Worm (Caenorhabditis elegans) whole organism, L2 larva: ENCODE measurements around the gene B0302.5.

Source experiments
- C34F6.9 ChIP-seq: fragments of 150-350 bp; optimal IDR thresholded peaks from 2 replicates; lab custom pipeline; 2014; ENCODE audit warnings: missing biosample characterization, missing genetic modification characterization
- ZK546.5 ChIP-seq: sonication (generic microtip); optimal IDR thresholded peaks from 2 replicates; lab custom pipeline; 2017; ENCODE audit warnings: missing biosample characterization, missing genetic modification characterization
- alr-1 ChIP-seq: fragments of 150-350 bp; optimal IDR thresholded peaks from 2 replicates; lab custom pipeline; 2014; ENCODE audit warnings: missing biosample characterization, missing genetic modification characterization
- aly-2 ChIP-seq: fragments of 150-350 bp; optimal IDR thresholded peaks from 2 replicates; lab custom pipeline; 2014; ENCODE audit warnings: missing biosample characterization, missing genetic modification characterization
- ama-1 ChIP-seq: fragments of 150-350 bp; optimal IDR thresholded peaks from 2 replicates; lab custom pipeline; 2018; ENCODE audit warnings: inconsistent platforms
- blmp-1 ChIP-seq: sonication (generic microtip); optimal IDR thresholded peaks from 2 replicates; lab custom pipeline; 2017; ENCODE audit warnings: missing genetic modification characterization, mild to moderate bottlenecking, missing compliant biosample characterization, antibody characterized with exemption, moderate library complexity; ENCODE audit not compliant: insufficient read depth
- ceh-82 ChIP-seq: fragments of 150-350 bp; optimal IDR thresholded peaks from 2 replicates; lab custom pipeline; 2014; ENCODE audit warnings: missing biosample characterization, missing genetic modification characterization
- crh-2 ChIP-seq: sonication (generic microtip); optimal IDR thresholded peaks from 2 replicates; lab custom pipeline; 2017; ENCODE audit warnings: missing biosample characterization, missing genetic modification characterization
- dmd-4 ChIP-seq: sonication (generic microtip); optimal IDR thresholded peaks from 2 replicates; lab custom pipeline; 2017; ENCODE audit warnings: missing biosample characterization, missing genetic modification characterization
- egl-27 ChIP-seq: sonication (generic microtip); optimal IDR thresholded peaks from 3 replicates; lab custom pipeline; 2017; ENCODE audit warnings: missing biosample characterization, missing genetic modification reagents, missing genetic modification characterization
- elt-1 ChIP-seq: fragments of 150-350 bp; optimal IDR thresholded peaks from 2 replicates; lab custom pipeline; 2014; ENCODE audit warnings: missing biosample characterization, missing genetic modification characterization
- fos-1 ChIP-seq: fragments of 150-350 bp; optimal IDR thresholded peaks from 2 replicates; lab custom pipeline; 2014; ENCODE audit warnings: missing biosample characterization, missing genetic modification characterization
- gmeb-1 ChIP-seq: fragments of 150-350 bp; optimal IDR thresholded peaks from 2 replicates; lab custom pipeline; 2014; ENCODE audit warnings: missing biosample characterization, missing genetic modification characterization
- lin-13 ChIP-seq: fragments of 150-350 bp; optimal IDR thresholded peaks from 2 replicates; lab custom pipeline; 2014; ENCODE audit warnings: missing biosample characterization, missing genetic modification reagents, missing genetic modification characterization
- lin-39 ChIP-seq: fragments of 150-350 bp; optimal IDR thresholded peaks from 2 replicates; lab custom pipeline; 2014; ENCODE audit warnings: missing biosample characterization, missing genetic modification reagents, missing genetic modification characterization
- lsy-2 ChIP-seq, 2 experiments: fragments of 150-350 bp in 1 of 2; sonication (generic microtip) in 1 of 2; optimal IDR thresholded peaks; 2 replicates each; lab custom pipeline; 2014 to 2017; ENCODE audit warnings: missing biosample characterization in 2 of 2, missing genetic modification characterization in 2 of 2
- mab-5 ChIP-seq: fragments of 150-350 bp; optimal IDR thresholded peaks from 2 replicates; lab custom pipeline; 2014; ENCODE audit warnings: missing biosample characterization, missing genetic modification characterization
- mbf-1 ChIP-seq: sonication (generic microtip); optimal IDR thresholded peaks from 2 replicates; lab custom pipeline; 2017; ENCODE audit warnings: missing biosample characterization, missing genetic modification characterization
- mdl-1 ChIP-seq, 2 experiments: fragments of 150-350 bp in 1 of 2; sonication (generic microtip) in 1 of 2; optimal IDR thresholded peaks; 2 replicates each; lab custom pipeline; 2017; ENCODE audit warnings: missing biosample characterization in 2 of 2, missing genetic modification characterization in 2 of 2
- nhr-10 ChIP-seq: sonication (generic microtip); optimal IDR thresholded peaks from 2 replicates; lab custom pipeline; 2017; ENCODE audit warnings: missing biosample characterization, missing genetic modification characterization
- nhr-11 ChIP-seq: fragments of 150-350 bp; optimal IDR thresholded peaks from 2 replicates; lab custom pipeline; 2014; ENCODE audit warnings: missing biosample characterization, missing genetic modification characterization
- nhr-12 ChIP-seq: fragments of 150-350 bp; optimal IDR thresholded peaks from 2 replicates; lab custom pipeline; 2014; ENCODE audit warnings: missing biosample characterization, missing genetic modification characterization
- nhr-21 ChIP-seq: fragments of 150-350 bp; optimal IDR thresholded peaks from 2 replicates; lab custom pipeline; 2014; ENCODE audit warnings: missing biosample characterization, missing genetic modification characterization
- nhr-237 ChIP-seq: fragments of 150-350 bp; optimal IDR thresholded peaks from 2 replicates; lab custom pipeline; 2014; ENCODE audit warnings: missing biosample characterization, missing genetic modification characterization
- nhr-25 ChIP-seq: fragments of 150-350 bp; sonication (generic microtip); optimal IDR thresholded peaks from 3 replicates; lab custom pipeline; 2014; ENCODE audit warnings: missing biosample characterization, missing genetic modification characterization
- nhr-6 ChIP-seq: fragments of 150-350 bp; optimal IDR thresholded peaks from 2 replicates; lab custom pipeline; 2014; ENCODE audit warnings: missing biosample characterization, missing genetic modification characterization
- sem-4 ChIP-seq: fragments of 150-350 bp; optimal IDR thresholded peaks from 2 replicates; lab custom pipeline; 2014; ENCODE audit warnings: missing biosample characterization, missing genetic modification reagents, missing genetic modification characterization
- skn-1 ChIP-seq: sonication (generic microtip); optimal IDR thresholded peaks from 2 replicates; lab custom pipeline; 2017; ENCODE audit warnings: missing biosample characterization, missing genetic modification characterization
- sma-3 ChIP-seq: sonication (generic microtip); optimal IDR thresholded peaks from 2 replicates; lab custom pipeline; 2016; ENCODE audit warnings: missing genetic modification reagents, missing genetic modification characterization, missing compliant biosample characterization
- snpc-4 ChIP-seq: fragments of 150-350 bp; optimal IDR thresholded peaks from 2 replicates; lab custom pipeline; 2014; ENCODE audit warnings: missing biosample characterization, missing genetic modification characterization
- unc-39 ChIP-seq: fragments of 150-350 bp; optimal IDR thresholded peaks from 2 replicates; lab custom pipeline; 2014; ENCODE audit warnings: missing biosample characterization, missing genetic modification characterization
- unc-55 ChIP-seq: fragments of 150-350 bp; sonication (generic microtip); optimal IDR thresholded peaks from 3 replicates; lab custom pipeline; 2014; ENCODE audit warnings: missing biosample characterization, missing genetic modification reagents, missing genetic modification characterization
- unc-62 ChIP-seq: fragments of 150-350 bp; optimal IDR thresholded peaks from 2 replicates; lab custom pipeline; 2014; ENCODE audit warnings: missing biosample characterization, missing genetic modification reagents, missing genetic modification characterization
- ztf-11 ChIP-seq: sonication (generic microtip); optimal IDR thresholded peaks from 2 replicates; lab custom pipeline; 2017; ENCODE audit warnings: missing biosample characterization, missing genetic modification characterization

Gene B0302.5

DNA sequence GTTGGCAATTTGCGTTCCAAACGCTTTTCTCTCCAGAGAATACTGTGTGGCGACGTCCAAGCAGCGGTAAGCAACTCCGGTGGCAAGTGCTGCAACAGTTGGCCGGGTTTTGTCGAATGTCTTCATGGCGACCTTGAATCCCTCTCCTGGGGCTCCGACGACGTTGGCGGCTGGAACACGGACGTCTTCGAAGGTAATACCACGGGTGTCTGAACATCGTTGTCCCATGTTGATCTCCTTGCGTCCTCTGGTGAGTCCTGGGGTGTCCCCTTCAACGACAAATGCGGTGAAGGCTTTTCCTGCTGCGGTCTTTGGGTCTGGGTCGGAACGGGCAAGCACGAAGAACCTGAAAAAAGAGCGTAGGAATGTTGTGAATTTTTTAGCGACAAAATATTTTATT lies 20.8 kb upstream of the B0302.5 start:
- TF ChIP-seq lin-13 (GFP tag; lab: Kevin White, UChicago) (no peak), lin-39 (tag; lab: Kevin White, UChicago) (no peak), unc-55 (GFP tag; lab: Kevin White, UChicago) (no peak), ztf-11 (tag; lab: Kevin White, UChicago) (no peak), crh-2 (tag; lab: Kevin White, UChicago) (no peak), blmp-1 (tag; lab: Kevin White, UChicago) (no peak), alr-1 (tag; lab: Kevin White, UChicago) (no peak), nhr-10 (tag; lab: Kevin White, UChicago) (no peak), ceh-82 (tag; lab: Kevin White, UChicago) (no peak), mab-5 (no peak), lsy-2 (tag; optimal IDR thresholded peaks at IDR 0.05; lab: Kevin White, UChicago) (no peak), skn-1 (tag; lab: Kevin White, UChicago) (no peak), ZK546.5 (tag; lab: Kevin White, UChicago) (no peak), nhr-237 (tag; lab: Kevin White, UChicago) (no peak), nhr-25 (tag; lab: Kevin White, UChicago) (no peak), aly-2 (no peak)

DNA sequence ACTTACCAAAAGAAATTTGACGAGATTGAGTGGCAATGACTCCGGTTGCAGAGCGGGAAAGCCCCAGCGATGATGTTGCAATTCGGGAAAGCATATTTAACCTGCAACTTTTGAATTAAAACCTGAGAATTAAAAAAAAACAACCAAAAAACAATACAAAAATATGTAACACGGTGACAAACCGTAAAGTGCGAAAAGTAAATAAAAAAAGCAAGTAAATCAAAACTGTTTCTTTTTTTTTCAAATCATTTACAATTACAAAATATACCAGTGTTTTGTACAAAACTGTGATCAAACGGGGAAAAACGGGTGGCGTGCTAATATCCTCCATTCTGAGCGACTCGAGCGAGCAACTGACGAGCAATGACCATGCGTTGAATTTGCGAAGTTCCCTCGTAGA lies 19.9 kb upstream of the B0302.5 start, which contains the start of gene acdh-10:
Gene acdh-10 (minus strand): TSS at position 101 of the 400 bp plus-strand sequence.
- TF ChIP-seq skn-1 (tag; lab: Kevin White, UChicago) (no peak), egl-27 (no peak), sma-3 (GFP tag; lab: Kevin White, UChicago) (no peak), aly-2 (no peak), elt-1 (tag; lab: Kevin White, UChicago) (no peak), sem-4 (tag; lab: Kevin White, UChicago) (no peak), mdl-1 (tag; optimal IDR thresholded peaks at IDR 0.05; lab: Kevin White, UChicago) (no peak), unc-39 (tag; lab: Kevin White, UChicago) (no peak), mab-5 (no peak), nhr-237 (tag; lab: Kevin White, UChicago) (no peak)

DNA sequence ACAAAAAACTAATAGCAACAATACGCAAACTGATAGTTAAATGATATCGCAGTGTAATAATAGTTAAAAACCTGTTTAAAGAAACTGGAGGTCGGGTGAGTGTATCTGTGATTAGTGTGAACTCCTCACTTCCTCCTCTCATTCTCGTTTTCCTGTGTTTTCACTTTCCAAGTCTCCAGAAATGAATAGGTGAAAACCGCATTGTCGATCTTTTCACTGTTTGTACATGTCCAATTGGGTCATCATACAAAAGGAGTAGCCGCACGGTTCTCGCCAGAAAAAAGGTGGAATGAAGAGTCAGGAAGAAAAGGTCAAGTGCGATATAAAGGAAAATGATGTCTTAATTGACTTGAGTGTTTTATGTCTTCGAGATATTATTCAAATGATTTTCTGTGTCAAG lies 16.6 kb upstream of the B0302.5 start:
- TF ChIP-seq nhr-12 (tag; lab: Kevin White, UChicago) (no peak), ceh-82 (tag; lab: Kevin White, UChicago) (no peak), sma-3 (GFP tag; lab: Kevin White, UChicago) (no peak), blmp-1 (tag; lab: Kevin White, UChicago) (peak; percentile 56), nhr-237 (tag; lab: Kevin White, UChicago) (no peak), snpc-4 (tag; lab: Kevin White, UChicago) (no peak), gmeb-1 (tag; lab: Kevin White, UChicago) (no peak), lin-13 (GFP tag; lab: Kevin White, UChicago) (no peak), nhr-21 (tag; lab: Kevin White, UChicago) (peak; percentile 46), ama-1 (lab: Kevin White, UChicago) (no peak)

DNA sequence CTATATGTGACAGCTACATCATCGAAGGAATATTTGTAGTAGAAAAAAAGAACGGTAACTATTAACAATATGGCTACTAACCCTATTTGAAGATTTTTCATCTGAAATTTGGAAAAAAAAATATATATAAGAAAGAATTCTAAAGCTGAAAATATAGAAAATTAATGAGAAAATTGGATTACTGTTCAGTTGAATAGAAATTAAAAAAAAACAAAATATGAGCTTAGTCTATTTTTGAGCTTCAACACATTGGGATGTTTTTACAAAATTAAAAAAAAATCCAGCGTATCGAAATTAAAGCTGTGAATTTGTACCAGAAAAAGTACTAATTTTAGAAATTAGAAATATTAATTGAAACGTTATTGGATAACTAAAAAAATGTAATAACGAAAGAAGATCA lies 14.3 kb upstream of the B0302.5 start, which contains the start of gene T08G2.2:
Gene T08G2.2 (minus strand): TSS at position 101 of the 400 bp plus-strand sequence.
- TF ChIP-seq snpc-4 (tag; lab: Kevin White, UChicago) (no peak), mdl-1 (tag; optimal IDR thresholded peaks at IDR 0.05; lab: Kevin White, UChicago) (no peak), nhr-6 (tag; lab: Kevin White, UChicago) (no peak), unc-62 (GFP tag; lab: Kevin White, UChicago) (no peak), dmd-4 (tag; lab: Kevin White, UChicago) (no peak), gmeb-1 (tag; lab: Kevin White, UChicago) (no peak)

DNA sequence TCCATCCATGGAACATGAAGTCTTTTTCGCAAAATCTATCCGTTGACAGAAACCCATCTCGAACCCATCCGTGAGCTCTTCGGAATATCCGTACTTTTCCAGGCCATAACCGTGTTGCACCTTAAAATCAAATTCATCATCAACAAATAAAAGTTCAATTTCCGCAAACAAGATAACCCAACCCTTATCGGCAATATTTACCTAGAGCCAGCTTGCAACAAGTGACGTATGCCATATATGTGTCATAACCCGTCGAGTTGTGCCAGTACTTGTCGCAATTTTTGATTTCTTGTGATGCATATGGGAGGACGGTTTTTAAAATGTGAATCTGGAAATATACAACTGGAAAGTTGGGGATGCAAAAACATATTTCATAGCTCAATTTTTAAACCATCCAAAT lies 10.9 kb upstream of the B0302.5 start:
- TF ChIP-seq mbf-1 (no peak), nhr-11 (tag; lab: Kevin White, UChicago) (no peak), crh-2 (tag; lab: Kevin White, UChicago) (peak; percentile 9), C34F6.9 (tag; lab: Kevin White, UChicago) (no peak), nhr-12 (tag; lab: Kevin White, UChicago) (no peak), fos-1 (peak; percentile 83)
